Fruit fly (Drosophila melanogaster): ENCODE results near the gene CG13733.

DNA sequence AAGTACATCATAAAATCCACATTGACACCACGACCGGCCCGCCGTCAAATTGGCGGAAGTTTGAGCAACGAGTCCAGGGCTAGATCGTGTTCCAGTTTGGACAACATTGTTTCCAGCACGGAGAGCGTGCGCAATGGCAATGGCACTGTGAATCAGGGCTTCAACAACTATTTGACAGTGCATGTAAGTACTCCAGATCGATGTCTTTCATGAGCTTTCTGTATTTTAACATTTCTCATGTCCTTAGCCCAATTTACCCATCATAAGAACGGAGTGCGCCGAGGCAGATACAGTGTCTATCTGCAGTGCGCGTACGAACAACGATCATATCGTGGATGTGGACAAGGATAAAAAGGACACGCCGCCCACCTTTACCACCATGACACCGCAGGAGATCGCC, 4.8 kb downstream of the CG13733 start:
- no peak for TF ChIP-seq h (GFP tag; optimal IDR thresholded peaks at IDR 0.05)
- TF ChIP-seq Hr78 (GFP tag; optimal IDR thresholded peaks at IDR 0.05), result no peak
- no peak for TF ChIP-seq usp (GFP tag; optimal IDR thresholded peaks at IDR 0.05)
- TF ChIP-seq OdsH (GFP tag; optimal IDR thresholded peaks at IDR 0.05), result no peak
- TF ChIP-seq pan (optimal IDR thresholded peaks at IDR 0.05), result no peak
- no peak for TF ChIP-seq dmrt93B (GFP tag; optimal IDR thresholded peaks at IDR 0.05)
- TF ChIP-seq Dfd (GFP tag; optimal IDR thresholded peaks at IDR 0.05), result no peak
- no peak for TF ChIP-seq Abd-B (GFP tag; optimal IDR thresholded peaks at IDR 0.05)
- no peak for TF ChIP-seq CrebA (GFP tag; optimal IDR thresholded peaks at IDR 0.05; ENCODE audit: borderline replicate concordance)
- TF ChIP-seq CG9705 (GFP tag; optimal IDR thresholded peaks at IDR 0.05), result no peak
- no peak for TF ChIP-seq Myc (optimal IDR thresholded peaks at IDR 0.05)
- no peak for TF ChIP-seq rgr (GFP tag; optimal IDR thresholded peaks at IDR 0.05)
